Fruit fly (Drosophila melanogaster): ENCODE data around the gene CG2113.

The CG2113 gene

dm6 chr3L:3026421-3026820 is 31.4 kb downstream of the CG2113 start, which contains the start of gene aly:
Gene aly, minus strand, starts transcription at chr3L:3026521.
- TF ChIP-seq Dfd (GFP tag; optimal IDR thresholded peaks at IDR 0.05): no peak
- no peak for TF ChIP-seq pan (optimal IDR thresholded peaks at IDR 0.05)
- TF ChIP-seq OdsH (GFP tag; optimal IDR thresholded peaks at IDR 0.05): no peak
- no peak for TF ChIP-seq Mio (GFP tag; optimal IDR thresholded peaks at IDR 0.05)

dm6 chr3L:3034779-3035643 is 40.0 kb downstream of the CG2113 start, which contains the start of gene CG2162:
Gene CG2162, plus strand, starts transcription at chr3L:3035196.
- TF ChIP-seq Jra (GFP tag; optimal IDR thresholded peaks at IDR 0.05) (no peak), brk (GFP tag; optimal IDR thresholded peaks at IDR 0.05) (no peak), dmrt93B (GFP tag; optimal IDR thresholded peaks at IDR 0.05) (no peak), sage (GFP tag; optimal IDR thresholded peaks at IDR 0.05) (no peak), ey (GFP tag; optimal IDR thresholded peaks at IDR 0.05) (no peak), jim (GFP tag; optimal IDR thresholded peaks at IDR 0.05) (no peak), Hr78 (GFP tag; optimal IDR thresholded peaks at IDR 0.05) (no peak), HLH106 (tag; optimal IDR thresholded peaks at IDR 0.05) (no peak), OdsH (GFP tag; optimal IDR thresholded peaks at IDR 0.05) (peak; percentile 7), h (GFP tag; optimal IDR thresholded peaks at IDR 0.05) (peak; percentile 9), sv (GFP tag; optimal IDR thresholded peaks at IDR 0.05) (no peak), Abd-B (GFP tag; optimal IDR thresholded peaks at IDR 0.05) (no peak), dl (GFP tag; optimal IDR thresholded peaks at IDR 0.05; ENCODE audit: insufficient read depth in 1 of 2, partially characterized antibody in 2 of 2) (no peak), CrebA (GFP tag; optimal IDR thresholded peaks at IDR 0.05; ENCODE audit: borderline replicate concordance) (no peak), Rel (GFP tag; optimal IDR thresholded peaks at IDR 0.05) (no peak), Rel (tag; optimal IDR thresholded peaks at IDR 0.05) (peak; percentile 23), fru (GFP tag; optimal IDR thresholded peaks at IDR 0.05) (no peak), Myc (optimal IDR thresholded peaks at IDR 0.05) (no peak), usp (GFP tag; optimal IDR thresholded peaks at IDR 0.05) (no peak), N (GFP tag; optimal IDR thresholded peaks at IDR 0.05) (peak; percentile 81)

- peak; percentile 41 for TF ChIP-seq Hnf4 (GFP tag; optimal IDR thresholded peaks at IDR 0.05)
- TF ChIP-seq Hr78 (GFP tag; optimal IDR thresholded peaks at IDR 0.05): no peak
- no peak for TF ChIP-seq brk (GFP tag; optimal IDR thresholded peaks at IDR 0.05)
- peak; percentile 14 for TF ChIP-seq woc (GFP tag; optimal IDR thresholded peaks at IDR 0.05)
- no peak for TF ChIP-seq lola (GFP tag; optimal IDR thresholded peaks at IDR 0.05)
- TF ChIP-seq CG32264 (GFP tag; optimal IDR thresholded peaks at IDR 0.05): peak; percentile 10
- no peak for TF ChIP-seq Dif (GFP tag; optimal IDR thresholded peaks at IDR 0.05; ENCODE audit: partially characterized antibody)
- TF ChIP-seq dsf (GFP tag; optimal IDR thresholded peaks at IDR 0.05; ENCODE audit: borderline replicate concordance): no peak
- no peak for TF ChIP-seq N (GFP tag; optimal IDR thresholded peaks at IDR 0.05)
- TF ChIP-seq sv (GFP tag; optimal IDR thresholded peaks at IDR 0.05): peak; percentile 71
- TF ChIP-seq Abd-B (GFP tag; optimal IDR thresholded peaks at IDR 0.05): no peak
- no peak for TF ChIP-seq Mio (GFP tag; optimal IDR thresholded peaks at IDR 0.05)
- TF ChIP-seq dl (GFP tag; optimal IDR thresholded peaks at IDR 0.05; ENCODE audit: insufficient read depth in 1 of 2, partially characterized antibody in 2 of 2): no peak
- peak; percentile 81 for TF ChIP-seq fru (GFP tag; optimal IDR thresholded peaks at IDR 0.05)
- TF ChIP-seq CG9705 (GFP tag; optimal IDR thresholded peaks at IDR 0.05): peak; percentile 52
- TF ChIP-seq Jra (GFP tag; optimal IDR thresholded peaks at IDR 0.05): peak; percentile 4
- peak; percentile 55 for TF ChIP-seq HLH106 (tag; optimal IDR thresholded peaks at IDR 0.05)
- no peak for TF ChIP-seq jim (GFP tag; optimal IDR thresholded peaks at IDR 0.05)
- TF ChIP-seq Myc (optimal IDR thresholded peaks at IDR 0.05): no peak
- TF ChIP-seq Rel (GFP tag; optimal IDR thresholded peaks at IDR 0.05): no peak
- TF ChIP-seq Rel (tag; optimal IDR thresholded peaks at IDR 0.05): peak; percentile 27
- TF ChIP-seq Dfd (GFP tag; optimal IDR thresholded peaks at IDR 0.05): no peak
- TF ChIP-seq sage (GFP tag; optimal IDR thresholded peaks at IDR 0.05): no peak
- TF ChIP-seq GATAd (GFP tag; optimal IDR thresholded peaks at IDR 0.05): no peak
- TF ChIP-seq h (GFP tag; optimal IDR thresholded peaks at IDR 0.05): peak; percentile 85
- TF ChIP-seq CrebA (GFP tag; optimal IDR thresholded peaks at IDR 0.05; ENCODE audit: borderline replicate concordance): no peak
- peak; percentile 35 for TF ChIP-seq psq (GFP tag; optimal IDR thresholded peaks at IDR 0.05)
- TF ChIP-seq br (GFP tag; optimal IDR thresholded peaks at IDR 0.05): peak; percentile 73
- TF ChIP-seq dmrt93B (GFP tag; optimal IDR thresholded peaks at IDR 0.05): peak; percentile 33
- TF ChIP-seq foxo (GFP tag; optimal IDR thresholded peaks at IDR 0.05): peak in 1 of 2 experiments; percentile 78
- peak; percentile 76 for TF ChIP-seq rgr (GFP tag; optimal IDR thresholded peaks at IDR 0.05)
- TF ChIP-seq ey (GFP tag; optimal IDR thresholded peaks at IDR 0.05): peak; percentile 74
- no peak for TF ChIP-seq usp (GFP tag; optimal IDR thresholded peaks at IDR 0.05)
- TF ChIP-seq tai (GFP tag; optimal IDR thresholded peaks at IDR 0.05): no peak
- TF ChIP-seq Sp1 (GFP tag; optimal IDR thresholded peaks at IDR 0.05): peak; percentile 76
- TF ChIP-seq Vsx2 (GFP tag; optimal IDR thresholded peaks at IDR 0.05; ENCODE audit: partially characterized antibody): no peak
- no peak for TF ChIP-seq Hr83 (GFP tag; optimal IDR thresholded peaks at IDR 0.05; ENCODE audit: poor library complexity, severe bottlenecking)
- TF ChIP-seq pan (optimal IDR thresholded peaks at IDR 0.05): no peak
- peak; percentile 70 for TF ChIP-seq OdsH (GFP tag; optimal IDR thresholded peaks at IDR 0.05)
Measured at dm6 chr3L:3035769-3036583, 41.0 kb downstream of the CG2113 start.
